Fruit fly (Drosophila melanogaster) whole organism: ENCODE data around the gene CG17187.

Experiments
- Dll ChIP-seq: fragments of >200 bp; optimal IDR thresholded peaks from 2 replicates; lab custom pipeline; 2017
- pan ChIP-seq: fragments of >200 bp; optimal IDR thresholded peaks from 2 replicates; lab custom pipeline; 2017
- usp ChIP-seq: fragments of >200 bp; optimal IDR thresholded peaks from 2 replicates; lab custom pipeline; 2017; ENCODE audit warnings: missing biosample characterization, missing genetic modification characterization, mixed read lengths

dm6 chr3R:11211291-11212061 lies 20.2 kb downstream of the CG17187 start:
- TF ChIP-seq Dll (lab: Kevin White, UChicago) (no peak), pan (lab: Kevin White, UChicago) (no peak), usp (GFP tag; lab: Kevin White, UChicago) (no peak)
